Worm (Caenorhabditis elegans) whole organism, L1 larva: ENCODE data around the gene T11G6.5.

ENCODE experiments used
- hlh-17 ChIP-seq: fragments of 200-800 bp; sonication (Bioruptor generic); optimal IDR thresholded peaks from 2 replicates; lab custom pipeline; 2018; ENCODE audit warnings: missing genetic modification characterization, mild to moderate bottlenecking, missing compliant biosample characterization, moderate library complexity, borderline replicate concordance
- hlh-4 ChIP-seq: sonication (generic microtip); optimal IDR thresholded peaks from 2 replicates; lab custom pipeline; 2016; ENCODE audit warnings: mild to moderate bottlenecking, missing genetic modification characterization, missing compliant biosample characterization
- lin-35 ChIP-seq, 2 experiments: fragments of 150-350 bp; optimal IDR thresholded peaks; 2 replicates each; lab custom pipeline; 2014; ENCODE audit warnings: missing biosample characterization in 2 of 2, missing genetic modification characterization in 2 of 2, missing genetic modification reagents in 2 of 2
- lin-39 ChIP-seq: fragments of 150-350 bp; optimal IDR thresholded peaks from 2 replicates; lab custom pipeline; 2014; ENCODE audit warnings: missing biosample characterization, missing genetic modification reagents, missing genetic modification characterization
- mep-1 ChIP-seq: fragments of 150-350 bp; optimal IDR thresholded peaks from 2 replicates; lab custom pipeline; 2014; ENCODE audit warnings: missing biosample characterization, missing genetic modification characterization
- nhr-85 ChIP-seq: sonication (generic microtip); peaks from one replicate; lab custom pipeline; 2016; ENCODE audit warnings: missing genetic modification characterization, inconsistent platforms, missing compliant biosample characterization
- pqm-1 ChIP-seq: sonication (generic microtip); optimal IDR thresholded peaks from 3 replicates; lab custom pipeline; 2017; ENCODE audit warnings: missing biosample characterization, missing genetic modification characterization
- unc-130 ChIP-seq: fragments of 150-350 bp; optimal IDR thresholded peaks from 2 replicates; lab custom pipeline; 2017; ENCODE audit warnings: missing biosample characterization, missing genetic modification characterization, inconsistent platforms
- unc-86 ChIP-seq: sonication (generic microtip); optimal IDR thresholded peaks from 2 replicates; lab custom pipeline; 2016; ENCODE audit warnings: missing genetic modification characterization, missing compliant biosample characterization

- TF ChIP-seq pqm-1 (no peak), unc-130 (tag; lab: Kevin White, UChicago) (no peak), unc-86 (tag; lab: Kevin White, UChicago) (no peak), lin-35 (GFP tag; optimal IDR thresholded peaks at IDR 0.05; lab: Kevin White, UChicago) (no peak), nhr-85 (no peak), lin-39 (tag; lab: Kevin White, UChicago) (no peak), mep-1 (tag; lab: Kevin White, UChicago) (no peak), hlh-4 (tag; lab: Kevin White, UChicago) (no peak), hlh-17 (GFP tag; lab: Kevin White, UChicago) (no peak)
Observed at ce11 chrIV:10891993-10892392, 49.4 kb upstream of the T11G6.5 start, which contains the start of gene srlf-12.
